Worm (Caenorhabditis elegans) whole organism, L4/young adult: ENCODE results near the gene ZK688.9.

ENCODE experiments used
- W03F9.2 ChIP-seq: fragments of 150-350 bp; optimal IDR thresholded peaks from 2 replicates; lab custom pipeline; 2014; ENCODE audit warnings: missing biosample characterization, missing genetic modification characterization
- dao-5 ChIP-seq: sonication (generic microtip); optimal IDR thresholded peaks from 2 replicates; lab custom pipeline; 2016; ENCODE audit warnings: missing genotype, missing genetic modification characterization, moderate library complexity, missing compliant biosample characterization
- him-1 ChIP-seq: sonication (generic microtip); optimal IDR thresholded peaks from 2 replicates; lab custom pipeline; 2016; ENCODE audit warnings: missing genotype, missing genetic modification reagents, missing genetic modification characterization, missing compliant biosample characterization

Gene ZK688.9

DNA sequence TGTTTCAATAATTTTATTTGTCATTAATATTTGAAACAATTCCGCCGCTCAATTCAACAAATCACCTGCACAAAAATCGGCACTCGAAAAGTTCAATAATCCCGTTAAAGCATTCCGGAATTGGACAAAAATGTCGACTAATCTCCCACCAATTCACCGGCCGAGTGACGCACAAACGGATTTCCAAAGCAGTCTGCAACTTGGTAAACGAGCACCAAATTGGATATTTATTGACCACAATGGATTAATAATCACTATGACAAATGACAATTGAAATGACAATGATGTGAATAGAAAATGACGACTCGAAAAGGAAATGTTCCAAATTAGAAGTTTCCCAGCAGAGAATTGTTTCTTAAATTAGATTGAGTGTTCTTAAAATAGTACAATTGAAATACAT, 47.1 kb downstream of the ZK688.9 start:
- TF ChIP-seq dao-5 (tag; lab: Kevin White, UChicago) (no peak), W03F9.2 (tag; lab: Kevin White, UChicago) (no peak), him-1 (tag; lab: Kevin White, UChicago) (no peak)

DNA sequence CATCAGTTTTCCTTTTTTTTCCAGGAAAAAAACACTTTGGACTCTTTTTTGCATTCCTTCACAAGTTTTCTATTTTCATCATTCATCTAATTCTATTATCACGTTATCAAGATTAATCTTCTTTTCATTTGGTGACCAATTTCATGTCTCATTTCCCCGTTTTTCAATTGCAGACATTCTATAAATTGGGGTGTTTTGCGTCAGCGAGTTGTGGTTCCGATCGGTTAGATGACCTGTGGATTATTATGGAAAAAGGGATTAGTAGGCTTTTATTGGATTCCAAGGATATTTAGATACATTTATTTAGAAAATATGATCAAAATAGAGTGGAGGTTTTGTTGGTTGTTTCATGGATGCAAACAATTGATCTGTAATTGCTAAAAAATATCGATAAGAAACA, 48.0 kb downstream of the ZK688.9 start:
- TF ChIP-seq dao-5 (tag; lab: Kevin White, UChicago) = no peak
- no peak for TF ChIP-seq him-1 (tag; lab: Kevin White, UChicago)
- TF ChIP-seq W03F9.2 (tag; lab: Kevin White, UChicago) = no peak

DNA sequence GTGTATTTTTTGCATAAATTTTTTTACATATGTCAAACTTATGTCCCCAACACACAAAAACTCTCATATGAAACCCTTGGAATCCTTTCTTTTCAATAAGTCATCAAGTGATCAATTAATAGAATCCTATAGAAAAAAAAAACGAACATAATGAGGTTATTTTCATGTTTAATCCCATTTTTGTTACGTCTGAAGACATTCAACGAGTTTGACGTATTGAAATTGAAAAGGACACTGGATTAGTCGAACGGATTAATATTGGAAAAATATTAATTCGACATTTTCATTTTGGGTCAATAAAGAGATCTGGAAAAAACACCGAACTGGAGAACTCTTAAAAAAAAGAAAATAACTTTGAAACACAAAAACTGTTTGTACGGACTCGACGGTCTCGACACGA, 50.3 kb downstream of the ZK688.9 start:
- TF ChIP-seq dao-5 (tag; lab: Kevin White, UChicago) = no peak
- TF ChIP-seq W03F9.2 (tag; lab: Kevin White, UChicago) = no peak
- TF ChIP-seq him-1 (tag; lab: Kevin White, UChicago) = no peak
